Worm (Caenorhabditis elegans) whole organism, L2 larva: Measurements from ENCODE around the gene F54F2.7.
A peak's percentile ranks its signal among the peaks of the same experiment; 100 is the strongest.

ENCODE experiments used
- C34F6.9 ChIP-seq: fragments of 150-350 bp; optimal IDR thresholded peaks from 2 replicates; lab custom pipeline; 2014; ENCODE audit warnings: missing biosample characterization, missing genetic modification characterization
- F13H6.1 ChIP-seq: sonication (generic microtip); optimal IDR thresholded peaks from 2 replicates; lab custom pipeline; 2016; ENCODE audit warnings: missing genetic modification characterization, missing compliant biosample characterization
- Y55F3AM.14 ChIP-seq: fragments of 200-800 bp; sonication (Bioruptor generic); optimal IDR thresholded peaks from 2 replicates; lab custom pipeline; 2018; ENCODE audit warnings: mild to moderate bottlenecking, missing genetic modification characterization, missing compliant biosample characterization
- ZK546.5 ChIP-seq: sonication (generic microtip); optimal IDR thresholded peaks from 2 replicates; lab custom pipeline; 2017; ENCODE audit warnings: missing biosample characterization, missing genetic modification characterization
- alr-1 ChIP-seq: fragments of 150-350 bp; optimal IDR thresholded peaks from 2 replicates; lab custom pipeline; 2014; ENCODE audit warnings: missing biosample characterization, missing genetic modification characterization
- aly-2 ChIP-seq: fragments of 150-350 bp; optimal IDR thresholded peaks from 2 replicates; lab custom pipeline; 2014; ENCODE audit warnings: missing biosample characterization, missing genetic modification characterization
- ama-1 ChIP-seq: fragments of 150-350 bp; optimal IDR thresholded peaks from 2 replicates; lab custom pipeline; 2018; ENCODE audit warnings: inconsistent platforms
- blmp-1 ChIP-seq: sonication (generic microtip); optimal IDR thresholded peaks from 2 replicates; lab custom pipeline; 2017; ENCODE audit warnings: missing genetic modification characterization, mild to moderate bottlenecking, missing compliant biosample characterization, antibody characterized with exemption, moderate library complexity; ENCODE audit not compliant: insufficient read depth
- ceh-16 ChIP-seq: fragments of 150-350 bp; optimal IDR thresholded peaks from 2 replicates; lab custom pipeline; 2014; ENCODE audit warnings: missing biosample characterization, missing genetic modification characterization
- ceh-82 ChIP-seq: fragments of 150-350 bp; optimal IDR thresholded peaks from 2 replicates; lab custom pipeline; 2014; ENCODE audit warnings: missing biosample characterization, missing genetic modification characterization
- crh-2 ChIP-seq: sonication (generic microtip); optimal IDR thresholded peaks from 2 replicates; lab custom pipeline; 2017; ENCODE audit warnings: missing biosample characterization, missing genetic modification characterization
- egl-27 ChIP-seq: sonication (generic microtip); optimal IDR thresholded peaks from 3 replicates; lab custom pipeline; 2017; ENCODE audit warnings: missing biosample characterization, missing genetic modification reagents, missing genetic modification characterization
- elt-1 ChIP-seq: fragments of 150-350 bp; optimal IDR thresholded peaks from 2 replicates; lab custom pipeline; 2014; ENCODE audit warnings: missing biosample characterization, missing genetic modification characterization
- fos-1 ChIP-seq: fragments of 150-350 bp; optimal IDR thresholded peaks from 2 replicates; lab custom pipeline; 2014; ENCODE audit warnings: missing biosample characterization, missing genetic modification characterization
- gmeb-1 ChIP-seq: fragments of 150-350 bp; optimal IDR thresholded peaks from 2 replicates; lab custom pipeline; 2014; ENCODE audit warnings: missing biosample characterization, missing genetic modification characterization
- lin-11 ChIP-seq: fragments of 150-350 bp; sonication (generic microtip); optimal IDR thresholded peaks from 2 replicates; lab custom pipeline; 2014; ENCODE audit warnings: missing biosample characterization, missing genetic modification characterization, inconsistent platforms, mixed read lengths
- lin-13 ChIP-seq: fragments of 150-350 bp; optimal IDR thresholded peaks from 2 replicates; lab custom pipeline; 2014; ENCODE audit warnings: missing biosample characterization, missing genetic modification reagents, missing genetic modification characterization
- lin-39 ChIP-seq: fragments of 150-350 bp; optimal IDR thresholded peaks from 2 replicates; lab custom pipeline; 2014; ENCODE audit warnings: missing biosample characterization, missing genetic modification reagents, missing genetic modification characterization
- lsy-2 ChIP-seq, 2 experiments: fragments of 150-350 bp in 1 of 2; sonication (generic microtip) in 1 of 2; optimal IDR thresholded peaks; 2 replicates each; lab custom pipeline; 2014 to 2017; ENCODE audit warnings: missing biosample characterization in 2 of 2, missing genetic modification characterization in 2 of 2
- mab-5 ChIP-seq: fragments of 150-350 bp; optimal IDR thresholded peaks from 2 replicates; lab custom pipeline; 2014; ENCODE audit warnings: missing biosample characterization, missing genetic modification characterization
- mbf-1 ChIP-seq: sonication (generic microtip); optimal IDR thresholded peaks from 2 replicates; lab custom pipeline; 2017; ENCODE audit warnings: missing biosample characterization, missing genetic modification characterization
- mdl-1 ChIP-seq, 2 experiments: fragments of 150-350 bp in 1 of 2; sonication (generic microtip) in 1 of 2; optimal IDR thresholded peaks; 2 replicates each; lab custom pipeline; 2017; ENCODE audit warnings: missing biosample characterization in 2 of 2, missing genetic modification characterization in 2 of 2
- nhr-10 ChIP-seq: sonication (generic microtip); optimal IDR thresholded peaks from 2 replicates; lab custom pipeline; 2017; ENCODE audit warnings: missing biosample characterization, missing genetic modification characterization
- nhr-11 ChIP-seq: fragments of 150-350 bp; optimal IDR thresholded peaks from 2 replicates; lab custom pipeline; 2014; ENCODE audit warnings: missing biosample characterization, missing genetic modification characterization
- nhr-129 ChIP-seq: fragments of 150-350 bp; optimal IDR thresholded peaks from 2 replicates; lab custom pipeline; 2014; ENCODE audit warnings: missing biosample characterization, missing genetic modification characterization
- nhr-21 ChIP-seq: fragments of 150-350 bp; optimal IDR thresholded peaks from 2 replicates; lab custom pipeline; 2014; ENCODE audit warnings: missing biosample characterization, missing genetic modification characterization
- nhr-23 ChIP-seq: fragments of 150-350 bp; optimal IDR thresholded peaks from 2 replicates; lab custom pipeline; 2014; ENCODE audit warnings: missing biosample characterization, missing genetic modification reagents, missing genetic modification characterization
- nhr-25 ChIP-seq: fragments of 150-350 bp; sonication (generic microtip); optimal IDR thresholded peaks from 3 replicates; lab custom pipeline; 2014; ENCODE audit warnings: missing biosample characterization, missing genetic modification characterization
- nhr-6 ChIP-seq: fragments of 150-350 bp; optimal IDR thresholded peaks from 2 replicates; lab custom pipeline; 2014; ENCODE audit warnings: missing biosample characterization, missing genetic modification characterization
- peb-1 ChIP-seq: fragments of 150-350 bp; optimal IDR thresholded peaks from 2 replicates; lab custom pipeline; 2014; ENCODE audit warnings: missing biosample characterization, missing genetic modification characterization
- skn-1 ChIP-seq: sonication (generic microtip); optimal IDR thresholded peaks from 2 replicates; lab custom pipeline; 2017; ENCODE audit warnings: missing biosample characterization, missing genetic modification characterization
- sma-3 ChIP-seq: sonication (generic microtip); optimal IDR thresholded peaks from 2 replicates; lab custom pipeline; 2016; ENCODE audit warnings: missing genetic modification reagents, missing genetic modification characterization, missing compliant biosample characterization
- sma-9 ChIP-seq, 2 experiments: fragments of 150-350 bp in 1 of 2; sonication (generic microtip) in 1 of 2; optimal IDR thresholded peaks; 2 replicates each; lab custom pipeline; 2014 to 2016; ENCODE audit warnings: missing genetic modification characterization in 2 of 2, mild to moderate bottlenecking in 1 of 2, missing biosample characterization in 1 of 2, missing compliant biosample characterization in 1 of 2, missing genetic modification reagents in 1 of 2, moderate library complexity in 1 of 2
- snpc-4 ChIP-seq: fragments of 150-350 bp; optimal IDR thresholded peaks from 2 replicates; lab custom pipeline; 2014; ENCODE audit warnings: missing biosample characterization, missing genetic modification characterization
- unc-39 ChIP-seq: fragments of 150-350 bp; optimal IDR thresholded peaks from 2 replicates; lab custom pipeline; 2014; ENCODE audit warnings: missing biosample characterization, missing genetic modification characterization
- unc-55 ChIP-seq: fragments of 150-350 bp; sonication (generic microtip); optimal IDR thresholded peaks from 3 replicates; lab custom pipeline; 2014; ENCODE audit warnings: missing biosample characterization, missing genetic modification reagents, missing genetic modification characterization
- zag-1 ChIP-seq: fragments of 150-350 bp; optimal IDR thresholded peaks from 2 replicates; lab custom pipeline; 2014; ENCODE audit warnings: missing biosample characterization, missing genetic modification characterization
- ztf-1 ChIP-seq: fragments of 200-800 bp; sonication (Bioruptor generic); conservative IDR thresholded peaks from 2 replicates; pipeline ENCODE4 v1.3.6; 2022; ENCODE audit warnings: missing genetic modification characterization, missing compliant biosample characterization
- ztf-4 ChIP-seq: fragments of 150-350 bp; optimal IDR thresholded peaks from 2 replicates; lab custom pipeline; 2014; ENCODE audit warnings: missing biosample characterization, missing genetic modification characterization

Gene F54F2.7

DNA sequence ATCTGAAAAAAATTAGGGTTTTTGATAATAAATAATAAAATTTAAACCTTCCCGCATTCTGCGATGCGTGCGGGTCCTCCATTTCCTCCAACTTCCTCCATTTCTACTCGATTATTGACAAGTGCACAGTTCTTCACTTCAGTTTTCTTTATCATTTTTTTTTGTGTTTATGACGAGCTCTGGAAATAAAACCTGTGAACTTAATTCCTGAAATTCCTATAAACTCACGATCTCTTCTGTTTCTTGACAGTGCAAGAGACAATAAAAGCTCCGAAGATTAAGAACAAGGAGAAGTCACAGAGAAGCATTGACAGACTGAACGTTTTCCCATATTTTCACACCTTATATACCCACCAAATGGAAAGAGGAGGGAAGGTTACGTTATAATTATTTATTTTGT, 35.3 kb downstream of the F54F2.7 start, which contains the start of gene K02D10.3:
Gene K02D10.3, minus strand, starts transcription at position 101 of the 400 bp plus-strand sequence.
- TF ChIP-seq ceh-16 (no peak), crh-2 (tag; lab: Kevin White, UChicago) (no peak), nhr-11 (tag; lab: Kevin White, UChicago) (no peak), mbf-1 (tag; lab: Kevin White, UChicago) (no peak), alr-1 (tag; lab: Kevin White, UChicago) (no peak), elt-1 (tag; lab: Kevin White, UChicago) (no peak), snpc-4 (tag; lab: Kevin White, UChicago) (no peak), unc-55 (GFP tag; lab: Kevin White, UChicago) (no peak), lin-11 (no peak)

DNA sequence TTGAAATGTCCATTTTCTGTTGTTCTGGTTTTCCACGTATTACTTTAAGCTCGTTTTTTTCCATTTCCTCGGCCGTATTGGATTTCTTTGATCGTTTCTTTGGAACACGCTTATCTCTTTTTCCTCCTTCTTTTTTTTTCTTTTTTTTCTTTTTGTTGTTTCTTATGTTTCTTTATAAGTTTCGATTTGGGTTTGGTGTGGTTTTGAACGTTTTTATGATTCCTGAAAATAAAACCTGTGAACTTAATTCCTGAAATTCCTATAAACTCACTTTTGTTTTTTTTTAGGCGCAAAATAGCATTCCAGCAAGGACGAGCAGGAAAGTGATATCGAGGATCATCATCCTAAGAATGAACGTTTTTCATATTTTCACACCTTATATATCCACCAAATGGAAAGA, 36.0 kb downstream of the F54F2.7 start, which contains the start of gene K02D10.2:
Gene K02D10.2, minus strand, starts transcription at position 101 of the 400 bp plus-strand sequence.
- no peak for TF ChIP-seq ZK546.5 (tag; lab: Kevin White, UChicago)
- no peak for TF ChIP-seq unc-55 (GFP tag; lab: Kevin White, UChicago)

DNA sequence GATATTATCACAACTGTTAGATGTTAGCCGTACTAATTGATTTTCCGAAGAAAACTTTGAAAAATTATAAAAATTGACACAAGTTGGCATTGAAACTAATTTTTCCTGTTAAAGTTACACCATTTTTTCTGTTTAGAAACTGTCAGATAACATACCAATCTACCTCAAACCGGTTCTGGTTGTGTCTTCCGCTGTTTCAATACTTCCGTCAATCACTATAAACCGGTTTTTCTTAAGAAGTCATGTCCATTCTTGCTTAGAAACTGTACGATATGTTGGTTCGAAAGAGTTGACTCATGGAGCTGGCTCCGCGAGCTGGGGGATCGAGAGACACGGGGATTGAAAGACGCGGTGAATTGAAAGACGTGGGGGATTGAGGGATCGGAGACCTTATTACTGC, 36.9 kb downstream of the F54F2.7 start:
- TF ChIP-seq zag-1 (tag; lab: Kevin White, UChicago) (no peak), ZK546.5 (tag; lab: Kevin White, UChicago) (no peak), nhr-25 (tag; lab: Kevin White, UChicago) (peak; percentile 48)

DNA sequence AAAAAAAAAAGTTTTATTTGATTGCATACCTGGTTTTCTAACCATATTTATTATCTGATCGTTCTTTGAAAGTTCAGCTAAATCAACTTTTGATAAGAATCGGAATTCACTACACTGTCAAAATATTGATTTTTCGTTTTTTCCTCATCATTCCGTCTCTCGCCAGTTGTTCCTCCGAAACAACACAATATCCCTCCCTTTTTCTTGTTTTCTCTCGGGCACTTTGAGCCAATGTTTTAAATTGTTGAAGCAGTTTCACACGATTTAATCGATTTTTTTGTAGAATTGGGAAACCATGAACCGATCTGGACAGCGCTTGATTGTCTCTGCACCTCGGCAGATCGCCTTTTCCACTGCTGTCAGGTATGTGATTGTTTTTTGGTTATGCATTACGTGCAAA, 37.9 kb downstream of the F54F2.7 start, which contains the start of gene K02D10.1:
Gene K02D10.1, plus strand, starts transcription at position 284 of the 400 bp plus-strand sequence.
- TF ChIP-seq ceh-82 (tag; lab: Kevin White, UChicago) (no peak), elt-1 (tag; lab: Kevin White, UChicago) (no peak), lin-39 (tag; lab: Kevin White, UChicago) (no peak), crh-2 (tag; lab: Kevin White, UChicago) (no peak), gmeb-1 (tag; lab: Kevin White, UChicago) (no peak), ceh-16 (no peak), peb-1 (tag; lab: Kevin White, UChicago) (no peak), ama-1 (lab: Kevin White, UChicago) (peak; percentile 2), F13H6.1 (tag; lab: Kevin White, UChicago) (no peak), nhr-10 (tag; lab: Kevin White, UChicago) (no peak), alr-1 (tag; lab: Kevin White, UChicago) (no peak), nhr-25 (tag; lab: Kevin White, UChicago) (no peak), C34F6.9 (tag; lab: Kevin White, UChicago) (peak; percentile 12), nhr-23 (no peak), lin-11 (no peak)
- TF ChIP-seq, all 48 proteins: peak for 2

DNA sequence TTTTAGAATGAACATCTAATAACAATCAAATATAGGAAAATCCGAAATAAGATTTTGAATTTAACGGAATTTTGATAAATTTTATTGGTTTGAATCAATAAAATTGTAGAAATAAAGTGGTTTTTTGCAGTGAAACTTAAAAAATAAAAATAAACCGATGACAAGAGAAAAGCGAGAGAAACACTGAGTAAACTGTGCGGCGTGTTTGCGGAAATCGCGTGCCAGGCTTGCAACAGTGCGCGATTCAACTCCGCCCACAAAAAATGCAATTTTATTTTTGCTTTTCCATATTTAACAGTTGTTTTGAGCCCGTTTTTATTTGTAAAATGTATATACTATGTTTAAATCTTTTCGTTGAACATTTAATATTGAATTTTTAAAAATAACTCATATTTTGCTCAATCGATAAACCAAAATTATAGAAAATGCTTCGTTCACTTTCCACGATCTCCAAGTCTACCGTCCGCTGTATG, 39.2 kb downstream of the F54F2.7 start, which contains the start of gene mtss-1:
Gene mtss-1, plus strand, starts transcription at position 423 of the 473 bp plus-strand sequence.
- no peak for TF ChIP-seq ama-1 (lab: Kevin White, UChicago)
- TF ChIP-seq mdl-1 (tag; optimal IDR thresholded peaks at IDR 0.05; lab: Kevin White, UChicago): no peak
- TF ChIP-seq zag-1 (tag; lab: Kevin White, UChicago): no peak
- TF ChIP-seq nhr-129: peak; percentile 49
- TF ChIP-seq C34F6.9 (tag; lab: Kevin White, UChicago): peak; percentile 50
- no peak for TF ChIP-seq ztf-1
- TF ChIP-seq nhr-10 (tag; lab: Kevin White, UChicago): no peak
- TF ChIP-seq fos-1 (tag; lab: Kevin White, UChicago): no peak
- TF ChIP-seq egl-27 (tag; lab: Kevin White, UChicago): no peak
- TF ChIP-seq alr-1 (tag; lab: Kevin White, UChicago): no peak
- TF ChIP-seq ztf-4: no peak
- peak; percentile 41 for TF ChIP-seq sma-3 (GFP tag; lab: Kevin White, UChicago)
- peak; percentile 26 to 67 for TF ChIP-seq lsy-2 (tag; optimal IDR thresholded peaks at IDR 0.05; lab: Kevin White, UChicago)
- TF ChIP-seq skn-1: peak; percentile 13
- TF ChIP-seq lin-11: peak; percentile 45
- TF ChIP-seq lin-13 (GFP tag; lab: Kevin White, UChicago): peak; percentile 48
- no peak for TF ChIP-seq nhr-11 (tag; lab: Kevin White, UChicago)
- TF ChIP-seq mab-5: peak; percentile 44
- TF ChIP-seq unc-39: no peak
- TF ChIP-seq nhr-21 (tag; lab: Kevin White, UChicago): no peak
- TF ChIP-seq F13H6.1 (tag; lab: Kevin White, UChicago): peak; percentile 69
- TF ChIP-seq gmeb-1 (tag; lab: Kevin White, UChicago): peak; percentile 58
- no peak for TF ChIP-seq aly-2 (tag; lab: Kevin White, UChicago)
- peak; percentile 38 for TF ChIP-seq crh-2 (tag; lab: Kevin White, UChicago)
- no peak for TF ChIP-seq lin-39 (tag; lab: Kevin White, UChicago)
- TF ChIP-seq sma-9 (GFP tag; optimal IDR thresholded peaks at IDR 0.05; lab: Kevin White, UChicago): peak; percentile 52
- TF ChIP-seq sma-9 (tag; optimal IDR thresholded peaks at IDR 0.05; lab: Kevin White, UChicago): no peak
- peak; percentile 16 for TF ChIP-seq mbf-1 (tag; lab: Kevin White, UChicago)
- TF ChIP-seq blmp-1 (tag; lab: Kevin White, UChicago): peak; percentile 1
- TF ChIP-seq unc-55 (GFP tag; lab: Kevin White, UChicago): peak; percentile 73
- no peak for TF ChIP-seq Y55F3AM.14 (GFP tag; lab: Kevin White, UChicago)
- no peak for TF ChIP-seq nhr-6
